Fruit fly (Drosophila melanogaster): ENCODE measurements around the gene CG9917.
A peak's percentile ranks its signal among the peaks of the same experiment; 100 is the strongest.

The CG9917 gene

DNA sequence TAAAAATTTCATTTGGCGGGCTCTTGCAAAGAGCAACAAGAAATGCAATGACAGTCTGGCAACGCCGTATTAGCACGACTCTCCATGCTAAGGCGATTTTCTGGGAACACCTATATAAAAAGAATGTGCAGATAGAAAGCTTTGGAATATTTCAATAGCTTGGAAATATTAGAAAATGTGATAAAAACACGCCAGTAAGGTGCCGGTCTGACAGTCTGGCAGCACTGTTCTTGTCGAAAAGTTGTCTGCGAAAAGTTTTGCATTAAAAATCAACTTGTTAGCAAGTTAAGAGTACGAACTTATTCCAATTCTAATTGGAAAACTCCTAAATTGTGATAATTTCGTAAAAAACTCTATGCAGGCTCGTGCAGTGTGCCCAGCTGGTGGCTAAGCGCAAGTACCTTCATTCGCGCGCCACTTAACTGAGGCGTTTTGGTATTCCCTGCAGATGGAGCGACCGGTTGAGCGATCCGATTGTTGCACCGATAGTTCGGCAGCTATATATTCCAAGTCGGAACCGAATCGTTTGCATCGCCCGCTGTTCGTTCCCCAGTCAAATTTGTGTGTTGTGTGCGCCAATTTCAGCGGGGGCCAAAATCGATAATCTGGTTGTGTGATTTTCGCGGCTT is 45.0 kb downstream of the CG9917 start, which contains the start of gene eas (continued):
- TF ChIP-seq HLH4C (GFP tag; IDR thresholded peaks at IDR 0.05; ENCODE audit: partially characterized antibody) (peak; percentile 65; the same call in 2 of the 3 replicates), ro (GFP tag; IDR thresholded peaks at IDR 0.05) (no peak), Nf-YC (tag; optimal IDR thresholded peaks at IDR 0.05) (no peak), abd-A (tag; optimal IDR thresholded peaks at IDR 0.05) (no peak), zfh1 (GFP tag; IDR thresholded peaks at IDR 0.05) (no peak), inv (GFP tag; IDR thresholded peaks at IDR 0.05; ENCODE audit: partially characterized antibody) (peak; percentile 69), org-1 (GFP tag; optimal IDR thresholded peaks at IDR 0.05) (no peak), CG10267 (tag; optimal IDR thresholded peaks at IDR 0.05) (peak; percentile 31), CG3838 (GFP tag; optimal IDR thresholded peaks at IDR 0.05) (no peak), CG3726 (GFP tag; IDR thresholded peaks at IDR 0.05) (no peak), CG12236 (GFP tag; optimal IDR thresholded peaks at IDR 0.05) (no peak), caup (GFP tag; optimal IDR thresholded peaks at IDR 0.05; ENCODE audit: severe bottlenecking) (no peak), Kr (GFP tag; optimal IDR thresholded peaks at IDR 0.05) (no peak), fru (optimal IDR thresholded peaks at IDR 0.05) (no peak), nerfin-1 (tag; optimal IDR thresholded peaks at IDR 0.05) (no peak), Mrtf (GFP tag; IDR thresholded peaks at IDR 0.05) (no peak), CG5180 (GFP tag; optimal IDR thresholded peaks at IDR 0.05) (no peak), nau (GFP tag; optimal IDR thresholded peaks at IDR 0.05) (no peak), Max (GFP tag; optimal IDR thresholded peaks at IDR 0.05) (peak; percentile 19), CG8478 (optimal IDR thresholded peaks at IDR 0.05) (no peak), ken (GFP tag; IDR thresholded peaks at IDR 0.05) (0 out of 3 replicates have a peak, but pooled peaks have one; percentile 10), CG10979 (tag; optimal IDR thresholded peaks at IDR 0.05) (no peak), unc-4 (GFP tag; IDR thresholded peaks at IDR 0.05; ENCODE audit: partially characterized antibody) (peak; percentile 75), MBD-R2 (GFP tag; IDR thresholded peaks at IDR 0.05) (peak; percentile 55), HmgD (GFP tag; optimal IDR thresholded peaks at IDR 0.05) (peak; percentile 50), twi (tag; optimal IDR thresholded peaks at IDR 0.05) (no peak), CG12391 (tag; optimal IDR thresholded peaks at IDR 0.05) (no peak), CG7372 (GFP tag; IDR thresholded peaks at IDR 0.05) (no peak), CG8388 (GFP tag; optimal IDR thresholded peaks at IDR 0.05) (no peak), CG14710 (tag; optimal IDR thresholded peaks at IDR 0.05) (peak; percentile 44), Awh (GFP tag; IDR thresholded peaks at IDR 0.05) (no peak), zf30C (GFP tag; optimal IDR thresholded peaks at IDR 0.05) (peak; percentile 4), CG14014 (GFP tag; IDR thresholded peaks at IDR 0.05) (no peak), dmrt11E (tag; optimal IDR thresholded peaks at IDR 0.05) (no peak), Med (GFP tag) (peak; percentile 79), klu (GFP tag; IDR thresholded peaks at IDR 0.05) (no peak), dysf (GFP tag; IDR thresholded peaks at IDR 0.05) (no peak), CG10462 (GFP tag; optimal IDR thresholded peaks at IDR 0.05) (no peak), amos (GFP tag; IDR thresholded peaks at IDR 0.05; ENCODE audit: partially characterized antibody) (peak; percentile 87), Nf-YB (GFP tag; optimal IDR thresholded peaks at IDR 0.05) (no peak), CG34422 (GFP tag; IDR thresholded peaks at IDR 0.05) (no peak), CG10321 (GFP tag; IDR thresholded peaks at IDR 0.05) (no peak), CG42726 (GFP tag; IDR thresholded peaks at IDR 0.05; ENCODE audit: partially characterized antibody) (peak; percentile 79), ttk (GFP tag; IDR thresholded peaks at IDR 0.05) (no peak), exex (tag; optimal IDR thresholded peaks at IDR 0.05) (no peak), gro (GFP tag; optimal IDR thresholded peaks at IDR 0.05) (peak; percentile 38), CG9609 (GFP tag; optimal IDR thresholded peaks at IDR 0.05) (no peak), Asciz (GFP tag; optimal IDR thresholded peaks at IDR 0.05) (no peak), CG9215 (GFP tag; IDR thresholded peaks at IDR 0.05) (0 out of 2 replicates have a peak, but pooled peaks have one; percentile 21), CG4282 (GFP tag; optimal IDR thresholded peaks at IDR 0.05) (no peak)
